Fruit fly (Drosophila melanogaster) Kc167 (cell line): ENCODE data around the gene GATAd.

Source experiments
- Myc ChIP-seq: fragments of >200 bp; optimal IDR thresholded peaks from 2 replicates; lab custom pipeline; 2017; ENCODE audit warnings: missing external identifiers
- Sin3A ChIP-seq: fragments of >200 bp; optimal IDR thresholded peaks from 2 replicates; lab custom pipeline; 2018; ENCODE audit warnings: missing external identifiers
- h ChIP-seq: fragments of >200 bp; optimal IDR thresholded peaks from 3 replicates; lab custom pipeline; 2018; ENCODE audit warnings: missing external identifiers
- insv ChIP-seq: fragments of >200 bp; optimal IDR thresholded peaks from 3 replicates; lab custom pipeline; 2018; ENCODE audit warnings: missing external identifiers
- psq ChIP-seq: fragments of >200 bp; optimal IDR thresholded peaks from 2 replicates; lab custom pipeline; 2017; ENCODE audit warnings: missing external identifiers
- ttk ChIP-seq: sonication (Bioruptor generic); optimal IDR thresholded peaks from 2 replicates; lab custom pipeline; 2017; ENCODE audit warnings: missing external identifiers

DNA sequence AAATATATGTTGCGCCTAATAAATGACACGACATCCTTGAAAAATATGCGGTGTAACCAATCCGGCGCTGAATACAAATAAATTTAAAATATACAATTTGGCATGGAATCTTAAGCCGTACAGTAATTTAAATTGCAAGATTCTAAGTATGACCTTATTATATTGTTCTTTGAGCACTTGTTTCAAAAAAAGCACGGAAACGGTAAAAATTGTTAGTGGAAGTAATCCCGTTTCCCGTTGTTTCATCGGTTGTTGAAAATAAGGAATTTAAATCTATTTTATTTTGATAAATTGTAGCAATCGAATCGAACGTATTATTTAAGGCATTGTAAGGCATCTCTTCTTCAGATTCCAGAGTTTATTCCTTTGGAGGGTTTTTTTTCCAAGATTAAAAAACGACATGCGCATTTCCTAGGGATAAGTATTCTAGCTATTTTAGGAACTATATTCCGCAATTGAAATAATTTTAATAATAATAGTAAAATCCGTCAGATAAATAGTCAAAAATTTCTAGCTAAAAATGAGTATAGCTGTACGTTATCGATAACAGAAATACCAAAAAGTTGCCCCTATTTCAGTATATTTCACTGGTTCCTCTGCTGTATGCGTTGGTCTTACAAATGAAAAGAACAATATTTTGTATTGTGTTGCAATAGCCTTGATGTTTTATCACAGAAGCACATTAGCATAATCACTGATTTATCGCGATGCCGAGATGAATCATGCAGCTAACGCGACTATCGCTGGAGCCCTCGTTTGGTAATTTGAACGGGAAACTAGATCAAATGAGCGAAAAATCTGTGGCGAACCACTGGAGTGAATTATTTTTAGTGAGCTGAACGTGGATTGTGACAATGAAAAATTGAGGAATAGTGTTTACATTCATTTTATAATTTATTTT, at the start of gene GATAd:
- TF ChIP-seq h (lab: Kevin White, UChicago): no peak
- TF ChIP-seq ttk (lab: Kevin White, UChicago): no peak
- TF ChIP-seq Sin3A: no peak
- no peak for TF ChIP-seq psq (lab: Kevin White, UChicago)
- no peak for TF ChIP-seq Myc (lab: Kevin White, UChicago)
- no peak for TF ChIP-seq insv (lab: Kevin White, UChicago)
